Worm (Caenorhabditis elegans) whole organism, L4/young adult: ENCODE results near the gene dhhc-5.

Experiments
- dao-5 ChIP-seq: sonication (generic microtip); optimal IDR thresholded peaks from 2 replicates; lab custom pipeline; 2016; ENCODE audit warnings: missing genotype, missing genetic modification characterization, moderate library complexity, missing compliant biosample characterization
- him-1 ChIP-seq: sonication (generic microtip); optimal IDR thresholded peaks from 2 replicates; lab custom pipeline; 2016; ENCODE audit warnings: missing genotype, missing genetic modification reagents, missing genetic modification characterization, missing compliant biosample characterization

DNA sequence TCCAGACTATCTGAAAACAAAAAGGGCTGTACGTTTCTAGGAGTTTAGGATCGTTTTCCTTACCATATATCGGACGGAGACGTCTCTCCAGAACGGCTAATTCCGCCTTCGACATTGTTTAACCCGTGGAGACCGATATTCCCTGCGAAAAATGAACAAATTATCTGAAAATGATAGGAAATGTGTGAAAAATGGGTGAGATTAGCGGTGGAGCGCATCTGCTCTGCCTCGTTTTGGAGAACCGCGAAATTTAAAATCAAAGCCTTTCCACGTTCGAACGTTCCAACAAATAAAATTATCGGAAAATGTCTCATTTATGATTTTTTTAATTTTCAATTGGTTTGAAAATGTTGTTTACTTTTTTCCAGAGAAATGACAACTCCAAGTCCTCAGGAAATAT, 20.4 kb upstream of the dhhc-5 start, which contains the start of the genes cra-1 and kbp-1:
- TF ChIP-seq him-1 (no peak), dao-5 (no peak)
